Fruit fly (Drosophila melanogaster) whole organism, embryonic: ENCODE measurements around the gene Dscam2.
A peak's percentile ranks its signal among the peaks of the same experiment; 100 is the strongest.

Experiments
- Adf1 ChIP-seq: fragments of 200-800 bp; sonication (Bioruptor generic); IDR thresholded peaks from 2 replicates; pipeline ENCODE4 v1.3.6; 2022; ENCODE audit warnings: missing biosample characterization, missing genetic modification characterization
- Antp ChIP-seq: fragments of 200-800 bp; sonication (Bioruptor generic); optimal IDR thresholded peaks from 3 replicates; lab custom pipeline; 2016; ENCODE audit warnings: missing biosample characterization, missing genetic modification characterization
- CG10274 ChIP-seq: fragments of 200-800 bp; sonication (Bioruptor generic); optimal IDR thresholded peaks from 3 replicates; lab custom pipeline; 2017; ENCODE audit warnings: missing biosample characterization, mild to moderate bottlenecking, missing genetic modification characterization
- CG10321 ChIP-seq: fragments of 200-800 bp; sonication (Bioruptor generic); IDR thresholded peaks from 2 replicates; pipeline ENCODE4 v1.3.6; 2022; ENCODE audit warnings: missing biosample characterization, missing genetic modification characterization
- CG10431 ChIP-seq: fragments of 200-800 bp; sonication (Bioruptor generic); optimal IDR thresholded peaks from 3 replicates; lab custom pipeline; 2018; ENCODE audit warnings: missing biosample characterization, mild to moderate bottlenecking, missing genetic modification characterization
- CG11504 ChIP-seq: fragments of 200-800 bp; sonication (Bioruptor generic); optimal IDR thresholded peaks from 3 replicates; lab custom pipeline; 2019; ENCODE audit warnings: missing biosample characterization, mild to moderate bottlenecking, missing genetic modification characterization, moderate library complexity
- CG11695 ChIP-seq: fragments of 200-800 bp; sonication (Bioruptor generic); IDR thresholded peaks from 3 replicates; pipeline ENCODE4 v1.3.6; 2022; ENCODE audit warnings: missing biosample characterization, missing genetic modification characterization
- CG13296 ChIP-seq: fragments of 200-800 bp; sonication (Bioruptor generic); optimal IDR thresholded peaks from 3 replicates; lab custom pipeline; 2018; ENCODE audit warnings: missing biosample characterization, mild to moderate bottlenecking, missing genetic modification characterization
- CG13424 ChIP-seq: fragments of 200-800 bp; sonication (Bioruptor generic); optimal IDR thresholded peaks from 2 replicates; lab custom pipeline; 2019; ENCODE audit warnings: missing biosample characterization, mild to moderate bottlenecking, missing genetic modification characterization, moderate library complexity
- CG17568 ChIP-seq: fragments of 200-800 bp; sonication (Bioruptor generic); optimal IDR thresholded peaks from 2 replicates; lab custom pipeline; 2018; ENCODE audit warnings: missing biosample characterization, mild to moderate bottlenecking, missing genetic modification characterization, moderate library complexity
- CG17829 ChIP-seq: fragments of 200-800 bp; optimal IDR thresholded peaks from 2 replicates; lab custom pipeline; 2019; ENCODE audit warnings: missing biosample characterization, mild to moderate bottlenecking, missing genetic modification characterization, moderate library complexity
- CG2129 ChIP-seq: fragments of 200-800 bp; sonication (Bioruptor generic); IDR thresholded peaks from 2 replicates; pipeline ENCODE4 v1.3.6; 2022; ENCODE audit warnings: missing biosample characterization, missing genetic modification characterization; ENCODE audit not compliant: partially characterized antibody
- CG2712 ChIP-seq: fragments of 200-800 bp; optimal IDR thresholded peaks from 3 replicates; lab custom pipeline; 2019; ENCODE audit warnings: missing biosample characterization, mild to moderate bottlenecking, missing genetic modification characterization, moderate library complexity
- CG30020 ChIP-seq: fragments of 200-800 bp; optimal IDR thresholded peaks from 2 replicates; lab custom pipeline; 2019; ENCODE audit warnings: missing biosample characterization, mild to moderate bottlenecking, missing genetic modification characterization, moderate library complexity
- CG32767 ChIP-seq: fragments of 200-800 bp; sonication (Bioruptor generic); IDR thresholded peaks from 2 replicates; pipeline ENCODE4 v1.3.6; 2022; ENCODE audit warnings: missing biosample characterization, missing genetic modification characterization
- CG4328 ChIP-seq: fragments of 200-800 bp; sonication (Bioruptor generic); optimal IDR thresholded peaks from 3 replicates; lab custom pipeline; 2017; ENCODE audit warnings: missing biosample characterization, missing genetic modification reagents, missing genetic modification characterization
- CG6175 ChIP-seq: fragments of 200-800 bp; sonication (Bioruptor generic); IDR thresholded peaks from 3 replicates; pipeline ENCODE4 v1.3.6; 2022; ENCODE audit warnings: missing biosample characterization, missing genetic modification characterization
- CG6813 ChIP-seq: fragments of 200-800 bp; sonication (Bioruptor generic); optimal IDR thresholded peaks from 2 replicates; lab custom pipeline; 2017; ENCODE audit warnings: missing biosample characterization, missing genetic modification characterization, mild to moderate bottlenecking, moderate library complexity, missing genetic modification reagents
- CG8359 ChIP-seq: fragments of 200-800 bp; sonication (Bioruptor generic); optimal IDR thresholded peaks from 2 replicates; lab custom pipeline; 2017; ENCODE audit warnings: missing biosample characterization, mild to moderate bottlenecking, missing genetic modification characterization, borderline replicate concordance
- Deaf1 ChIP-seq: fragments of 200-800 bp; optimal IDR thresholded peaks from 3 replicates; lab custom pipeline; 2019; ENCODE audit warnings: missing biosample characterization, mild to moderate bottlenecking, missing genetic modification characterization, moderate library complexity
- Dip3 ChIP-seq: fragments of 200-800 bp; sonication (Bioruptor generic); optimal IDR thresholded peaks from 3 replicates; lab custom pipeline; 2016; ENCODE audit warnings: missing biosample characterization, missing genetic modification characterization
- Fer2 ChIP-seq: fragments of 200-800 bp; sonication (Bioruptor generic); optimal IDR thresholded peaks from 2 replicates; lab custom pipeline; 2018; ENCODE audit warnings: missing biosample characterization, mild to moderate bottlenecking, missing genetic modification characterization, moderate library complexity
- H15 ChIP-seq: fragments of 200-800 bp; sonication (Bioruptor generic); IDR thresholded peaks from 3 replicates; pipeline ENCODE4 v1.3.6; 2022; ENCODE audit warnings: missing biosample characterization, missing genetic modification characterization
- HmgD ChIP-seq: fragments of 200-800 bp; sonication (Bioruptor generic); optimal IDR thresholded peaks from 3 replicates; lab custom pipeline; 2016; ENCODE audit warnings: missing biosample characterization, missing genetic modification characterization
- Hr51 ChIP-seq, 2 experiments: fragments of 200-800 bp; sonication (Bioruptor generic); optimal IDR thresholded peaks; 2 replicates in 1 of 2; 3 replicates in 1 of 2; lab custom pipeline; 2016 to 2018; ENCODE audit warnings: missing biosample characterization in 2 of 2, missing genetic modification characterization in 2 of 2, mild to moderate bottlenecking in 1 of 2, moderate library complexity in 1 of 2
- Hsf ChIP-seq: fragments of 200-800 bp; sonication (Bioruptor generic); optimal IDR thresholded peaks from 3 replicates; lab custom pipeline; 2016; ENCODE audit warnings: missing biosample characterization, missing genetic modification characterization
- Lpt ChIP-seq: fragments of >200 bp; optimal IDR thresholded peaks from 2 replicates; lab custom pipeline; 2018; ENCODE audit warnings: missing biosample characterization, missing genetic modification characterization
- NFAT ChIP-seq: fragments of 200-800 bp; sonication (Bioruptor generic); IDR thresholded peaks from 2 replicates; pipeline ENCODE4 v1.3.6; 2022; ENCODE audit warnings: missing biosample characterization, missing genetic modification characterization
- Ravus ChIP-seq: fragments of 200-800 bp; sonication (Bioruptor generic); IDR thresholded peaks from 2 replicates; pipeline ENCODE4 v1.3.6; 2022; ENCODE audit warnings: missing biosample characterization, missing genetic modification characterization
- TFAM ChIP-seq: fragments of 200-800 bp; sonication (Bioruptor generic); optimal IDR thresholded peaks from 2 replicates; lab custom pipeline; 2017; ENCODE audit warnings: missing biosample characterization, missing genetic modification characterization, inconsistent platforms
- ap ChIP-seq: fragments of 200-800 bp; sonication (Bioruptor generic); IDR thresholded peaks from 2 replicates; pipeline ENCODE4 v1.3.6; 2022; ENCODE audit warnings: missing biosample characterization, missing genetic modification characterization
- bsh ChIP-seq, 2 experiments: fragments of 200-800 bp; sonication (Bioruptor generic); optimal IDR thresholded peaks; 2 replicates each; lab custom pipeline; 2017 to 2018; ENCODE audit warnings: mild to moderate bottlenecking in 2 of 2, missing biosample characterization in 2 of 2, missing genetic modification characterization in 2 of 2, moderate library complexity in 1 of 2
- chinmo ChIP-seq: fragments of 200-800 bp; sonication (Bioruptor generic); IDR thresholded peaks from 4 replicates; pipeline ENCODE4 v1.3.6; 2022; ENCODE audit warnings: missing biosample characterization, missing genetic modification characterization; ENCODE audit not compliant: partially characterized antibody
- dmrt11E ChIP-seq: fragments of 200-800 bp; sonication (Bioruptor generic); optimal IDR thresholded peaks from 3 replicates; lab custom pipeline; 2018; ENCODE audit warnings: missing biosample characterization, mild to moderate bottlenecking, missing genetic modification characterization, moderate library complexity
- eyg ChIP-seq: fragments of 200-800 bp; sonication (Bioruptor generic); optimal IDR thresholded peaks from 3 replicates; lab custom pipeline; 2016; ENCODE audit warnings: missing biosample characterization, missing genetic modification characterization
- ftz-f1 ChIP-seq: fragments of 200-800 bp; sonication (Bioruptor generic); optimal IDR thresholded peaks from 2 replicates; lab custom pipeline; 2016; ENCODE audit warnings: missing biosample characterization, missing genetic modification characterization
- gcm2 ChIP-seq: fragments of 200-800 bp; sonication (Bioruptor generic); optimal IDR thresholded peaks from 2 replicates; lab custom pipeline; 2016; ENCODE audit warnings: missing biosample characterization, missing genetic modification characterization
- gro ChIP-seq: fragments of 200-800 bp; sonication (Bioruptor generic); optimal IDR thresholded peaks from 2 replicates; lab custom pipeline; 2016; ENCODE audit warnings: missing biosample characterization, missing genetic modification characterization
- gt ChIP-seq: fragments of 200-800 bp; sonication (Bioruptor generic); IDR thresholded peaks from 2 replicates; pipeline ENCODE4 v1.3.6; 2022; ENCODE audit warnings: missing biosample characterization, missing genetic modification characterization
- h ChIP-seq: fragments of >200 bp; optimal IDR thresholded peaks from 2 replicates; lab custom pipeline; 2017
- kah ChIP-seq: fragments of 200-800 bp; sonication (Bioruptor generic); optimal IDR thresholded peaks from 2 replicates; lab custom pipeline; 2018; ENCODE audit warnings: missing biosample characterization, mild to moderate bottlenecking, missing genetic modification characterization
- kay ChIP-seq: fragments of 200-800 bp; sonication (Bioruptor generic); optimal IDR thresholded peaks from 2 replicates; lab custom pipeline; 2016; ENCODE audit warnings: missing biosample characterization, missing genetic modification characterization
- klu ChIP-seq: fragments of 200-800 bp; sonication (Bioruptor generic); IDR thresholded peaks from 2 replicates; pipeline ENCODE4 v1.3.6; 2022; ENCODE audit warnings: missing biosample characterization, missing genetic modification characterization
- lola ChIP-seq, 3 experiments: fragments of >200 bp in 2 of 3; fragments of 200-800 bp in 1 of 3; sonication (Bioruptor generic) in 1 of 3; optimal IDR thresholded peaks; 2 replicates each; lab custom pipeline; 2017 to 2019; ENCODE audit warnings: missing biosample characterization in 3 of 3, missing genetic modification characterization in 3 of 3, mild to moderate bottlenecking in 1 of 3, moderate library complexity in 1 of 3
- odd ChIP-seq: fragments of 200-800 bp; sonication (Bioruptor generic); optimal IDR thresholded peaks from 2 replicates; lab custom pipeline; 2017; ENCODE audit warnings: missing biosample characterization, mild to moderate bottlenecking, missing genetic modification characterization
- salm ChIP-seq: fragments of 200-800 bp; sonication (Bioruptor generic); optimal IDR thresholded peaks from 2 replicates; lab custom pipeline; 2018; ENCODE audit warnings: missing biosample characterization, mild to moderate bottlenecking, missing genetic modification characterization
- sd ChIP-seq: fragments of 200-800 bp; sonication (Bioruptor generic); optimal IDR thresholded peaks from 3 replicates; lab custom pipeline; 2018; ENCODE audit warnings: missing biosample characterization, mild to moderate bottlenecking, missing genetic modification characterization, moderate library complexity
- sim ChIP-seq: fragments of 200-800 bp; sonication (Bioruptor generic); IDR thresholded peaks from 2 replicates; pipeline ENCODE4 v1.3.6; 2022; ENCODE audit warnings: missing biosample characterization, missing genetic modification characterization
- slou ChIP-seq: fragments of 200-800 bp; sonication (Bioruptor generic); optimal IDR thresholded peaks from 3 replicates; lab custom pipeline; 2016; ENCODE audit warnings: missing biosample characterization, missing genetic modification characterization
- sna ChIP-seq: fragments of 200-800 bp; sonication (Bioruptor generic); IDR thresholded peaks from 2 replicates; pipeline ENCODE4 v1.3.6; 2022; ENCODE audit warnings: missing biosample characterization, missing genetic modification characterization; ENCODE audit not compliant: partially characterized antibody
- usp ChIP-seq: fragments of >200 bp; optimal IDR thresholded peaks from 2 replicates; lab custom pipeline; 2017; ENCODE audit warnings: missing biosample characterization, missing genetic modification characterization
- zf30C ChIP-seq: fragments of 200-800 bp; sonication (Bioruptor generic); optimal IDR thresholded peaks from 3 replicates; lab custom pipeline; 2018; ENCODE audit warnings: missing biosample characterization, mild to moderate bottlenecking, missing genetic modification characterization

Dscam2 gene

dm6 chr3L:7149827-7150226, 39.9 kb downstream of the Dscam2 start (continued):
- TF ChIP-seq CG17568 (GFP tag; lab: Kevin White, UChicago) (no peak), CG10431 (GFP tag; lab: Kevin White, UChicago) (no peak), TFAM (GFP tag; lab: Kevin White, UChicago) (no peak), CG32767 (GFP tag; lab: Robert Waterston, UW) (no peak), CG10274 (GFP tag; lab: Kevin White, UChicago) (no peak), CG4328 (no peak), usp (GFP tag; lab: Kevin White, UChicago) (no peak), CG6813 (GFP tag; lab: Kevin White, UChicago) (no peak), slou (GFP tag; lab: Kevin White, UChicago) (no peak), Antp (GFP tag; lab: Kevin White, UChicago) (no peak), HmgD (GFP tag; lab: Kevin White, UChicago) (no peak), sim (GFP tag; lab: Robert Waterston, UW) (no peak), CG13424 (tag; lab: Kevin White, UChicago) (no peak), odd (no peak), sd (tag; lab: Kevin White, UChicago) (no peak), kah (no peak), bsh (GFP tag; optimal IDR thresholded peaks at IDR 0.05; lab: Kevin White, UChicago) (peak; percentile 50 to 76), CG2129 (GFP tag; lab: Robert Waterston, UW) (no peak), CG8359 (GFP tag; lab: Kevin White, UChicago) (no peak), zf30C (peak; percentile 53), CG30020 (tag; lab: Kevin White, UChicago) (no peak), Adf1 (GFP tag; lab: Robert Waterston, UW) (no peak), dmrt11E (tag; lab: Kevin White, UChicago) (peak; percentile 47), eyg (no peak), lola (GFP tag; optimal IDR thresholded peaks at IDR 0.05; lab: Kevin White, UChicago) (no peak), ap (GFP tag; lab: Robert Waterston, UW) (no peak), sna (GFP tag; lab: Robert Waterston, UW) (no peak), Hsf (GFP tag; lab: Kevin White, UChicago) (no peak), chinmo (no peak), salm (no peak), gt (GFP tag; lab: Robert Waterston, UW) (no peak), CG11695 (no peak), h (no peak), H15 (GFP tag; lab: Robert Waterston, UW) (no peak), klu (GFP tag; lab: Robert Waterston, UW) (no peak), CG2712 (no peak), CG10321 (GFP tag; lab: Robert Waterston, UW) (no peak), CG6175 (GFP tag; lab: Robert Waterston, UW) (no peak), Deaf1 (tag; lab: Kevin White, UChicago) (no peak), gcm2 (GFP tag; lab: Kevin White, UChicago) (no peak), Ravus (no peak), Lpt (no peak), ftz-f1 (no peak), kay (no peak), CG11504 (tag; lab: Kevin White, UChicago) (peak; percentile 38), CG13296 (GFP tag; lab: Kevin White, UChicago) (no peak), Dip3 (GFP tag; lab: Kevin White, UChicago) (no peak), Hr51 (GFP tag; optimal IDR thresholded peaks at IDR 0.05; lab: Kevin White, UChicago) (no peak), gro (GFP tag; lab: Kevin White, UChicago) (no peak), Fer2 (tag; lab: Kevin White, UChicago) (no peak), NFAT (no peak), CG17829 (tag; lab: Kevin White, UChicago) (peak; percentile 4)
